Worm (Caenorhabditis elegans): Measurements from ENCODE around the gene T07H8.11.
A peak's percentile ranks its signal among the peaks of the same experiment; 100 is the strongest.

Gene T07H8.11

DNA sequence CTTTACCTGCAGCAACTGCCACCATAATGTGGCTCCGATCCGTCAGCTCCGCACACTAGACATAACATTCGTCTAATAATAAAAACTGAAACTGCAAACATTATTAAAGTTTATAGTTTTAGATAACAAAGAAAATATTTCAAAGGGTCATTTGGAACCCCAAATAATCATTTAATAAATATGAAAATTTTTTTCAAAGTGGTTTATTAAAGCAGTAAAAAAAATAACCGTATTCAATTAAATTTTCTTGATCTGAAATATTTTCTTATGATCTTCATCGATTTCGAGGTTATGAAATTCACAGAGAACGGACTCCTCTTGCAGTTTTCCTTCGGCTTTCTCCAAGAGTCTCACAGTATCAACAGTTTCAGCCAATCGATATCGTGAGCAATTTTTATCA, 34.7 kb upstream of the T07H8.11 start, which contains the start of gene nhr-163:
nhr-163 (minus strand) TSS at position 101 of the 400 bp plus-strand sequence.
- TF ChIP-seq ets-4 (tag; optimal IDR thresholded peaks at IDR 0.05) = no peak
- TF ChIP-seq tbx-7 (tag; optimal IDR thresholded peaks at IDR 0.05) = no peak
- TF ChIP-seq ztf-16 (tag; optimal IDR thresholded peaks at IDR 0.05) = no peak
- no peak for TF ChIP-seq ceh-22 (tag; optimal IDR thresholded peaks at IDR 0.05)
- no peak for TF ChIP-seq zip-5 (tag; optimal IDR thresholded peaks at IDR 0.05)
- no peak for TF ChIP-seq hlh-15 (tag; optimal IDR thresholded peaks at IDR 0.05)
- TF ChIP-seq elt-2 (tag; optimal IDR thresholded peaks at IDR 0.05) = no peak
- no peak for TF ChIP-seq F13H6.1 (tag; optimal IDR thresholded peaks at IDR 0.05)
- TF ChIP-seq pqm-1 (tag; optimal IDR thresholded peaks at IDR 0.05) = no peak
- TF ChIP-seq dve-1 (tag; optimal IDR thresholded peaks at IDR 0.05) = no peak
- no peak for TF ChIP-seq mec-3 (tag; optimal IDR thresholded peaks at IDR 0.05; ENCODE audit: borderline replicate concordance)
- TF ChIP-seq nhr-11 (tag; optimal IDR thresholded peaks at IDR 0.05) = no peak

ce11 chrV:6982813-6983212, 31.6 kb upstream of the T07H8.11 start, which contains the start of gene nhr-161:
Gene nhr-161 (minus strand): TSS chrV:6982913.
- TF ChIP-seq fkh-10 (GFP tag; optimal IDR thresholded peaks at IDR 0.05) (no peak), ztf-16 (tag; optimal IDR thresholded peaks at IDR 0.05) (no peak), C38D4.7 (GFP tag; optimal IDR thresholded peaks at IDR 0.05) (no peak)

ce11 chrV:6979019-6979418, 27.8 kb upstream of the T07H8.11 start, which contains the start of gene sre-12:
Gene sre-12 (minus strand): TSS chrV:6979119.
- no peak for TF ChIP-seq ceh-24 (tag; optimal IDR thresholded peaks at IDR 0.05)
- no peak for TF ChIP-seq dve-1 (tag; optimal IDR thresholded peaks at IDR 0.05)
- no peak for TF ChIP-seq lim-6 (tag; optimal IDR thresholded peaks at IDR 0.05)
- no peak for TF ChIP-seq ets-4 (tag; optimal IDR thresholded peaks at IDR 0.05)
- no peak for TF ChIP-seq eyg-1 (tag; optimal IDR thresholded peaks at IDR 0.05)
- no peak for TF ChIP-seq hlh-8 (tag; optimal IDR thresholded peaks at IDR 0.05)
- no peak for TF ChIP-seq C38D4.7 (GFP tag; optimal IDR thresholded peaks at IDR 0.05)
- no peak for TF ChIP-seq elt-4 (tag; optimal IDR thresholded peaks at IDR 0.05)
- no peak for TF ChIP-seq ceh-9 (tag; optimal IDR thresholded peaks at IDR 0.05)

ce11 chrV:6976047-6976446, 24.8 kb upstream of the T07H8.11 start, which contains the start of gene srx-16:
Gene srx-16 (plus strand): TSS chrV:6976347.
- TF ChIP-seq ama-1 (optimal IDR thresholded peaks at IDR 0.05) (no peak), lin-11 (tag; optimal IDR thresholded peaks at IDR 0.05) (no peak), ceh-22 (tag; optimal IDR thresholded peaks at IDR 0.05) (no peak), eyg-1 (tag; optimal IDR thresholded peaks at IDR 0.05) (no peak), zip-5 (tag; optimal IDR thresholded peaks at IDR 0.05) (no peak), fkh-10 (GFP tag; optimal IDR thresholded peaks at IDR 0.05) (no peak), hlh-30 (tag; optimal IDR thresholded peaks at IDR 0.05; ENCODE audit: insufficient read depth) (no peak), Y22D7AL.16 (tag; optimal IDR thresholded peaks at IDR 0.05) (no peak), hlh-13 (GFP tag; optimal IDR thresholded peaks at IDR 0.05) (no peak), ceh-45 (GFP tag; IDR thresholded peaks at IDR 0.05) (no peak), nhr-11 (tag; optimal IDR thresholded peaks at IDR 0.05) (no peak)

DNA sequence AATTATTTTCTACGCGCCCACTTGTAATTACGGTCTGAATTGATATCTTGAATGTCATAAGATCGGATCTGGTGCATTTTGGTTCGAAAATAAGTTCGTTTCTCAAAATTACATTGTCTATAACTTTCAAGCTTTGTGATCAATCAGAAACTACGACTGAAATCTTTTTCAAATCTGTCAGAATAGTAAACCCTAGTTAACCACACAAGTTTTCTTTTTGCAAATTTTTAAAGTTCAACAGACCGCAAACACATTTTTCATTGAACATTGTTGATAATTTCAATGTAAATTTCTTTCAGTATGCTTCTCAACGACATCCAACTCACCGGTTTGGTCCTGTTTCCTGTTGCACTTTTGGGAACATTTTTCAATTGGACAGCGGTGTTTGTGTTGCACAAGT, 20.4 kb upstream of the T07H8.11 start, which contains the start of gene srx-59:
srx-59 (plus strand) TSS at position 301 of the 400 bp plus-strand sequence.
- TF ChIP-seq C08G9.2 (tag; optimal IDR thresholded peaks at IDR 0.05) (no peak), ceh-34 (tag; optimal IDR thresholded peaks at IDR 0.05) (no peak)

ce11 chrV:6969950-6970532, 18.8 kb upstream of the T07H8.11 start, which contains the start of gene ptr-15:
Gene ptr-15 (minus strand): TSS chrV:6970000.
- TF ChIP-seq pros-1 (tag; optimal IDR thresholded peaks at IDR 0.05) = peak; percentile 57
- no peak for TF ChIP-seq ets-4 (tag; optimal IDR thresholded peaks at IDR 0.05)
- peak; percentile 30 for TF ChIP-seq unc-55 (GFP tag; optimal IDR thresholded peaks at IDR 0.05)
- peak; percentile 11 for TF ChIP-seq nfya-1 (tag; optimal IDR thresholded peaks at IDR 0.05)
- no peak for TF ChIP-seq ceh-19 (GFP tag; optimal IDR thresholded peaks at IDR 0.05)
